Worm (Caenorhabditis elegans) whole organism, midembryonic: ENCODE results near the gene Y49E10.27.

Experiments
- cog-1 ChIP-seq: sonication (generic microtip); optimal IDR thresholded peaks from 2 replicates; lab custom pipeline; 2016; ENCODE audit warnings: missing genetic modification characterization, missing compliant biosample characterization
- flt-1 ChIP-seq: fragments of 200-800 bp; sonication (Bioruptor generic); IDR thresholded peaks from 2 replicates; pipeline ENCODE4 v1.3.6; 2022; ENCODE audit warnings: missing genetic modification characterization, missing compliant biosample characterization
- klf-2 ChIP-seq: fragments of 200-800 bp; sonication (Bioruptor generic); conservative IDR thresholded peaks from 2 replicates; pipeline ENCODE4 v1.3.6; 2022; ENCODE audit warnings: missing genetic modification reagents, missing genetic modification characterization, missing compliant biosample characterization
- med-1 ChIP-seq: sonication (generic microtip); optimal IDR thresholded peaks from 2 replicates; lab custom pipeline; 2017; ENCODE audit warnings: missing genetic modification characterization, mild to moderate bottlenecking, missing compliant biosample characterization, antibody characterized with exemption, missing genetic modification reagents; ENCODE audit not compliant: insufficient read depth
- tab-1 ChIP-seq: fragments of 200-800 bp; sonication (Bioruptor generic); IDR thresholded peaks from 2 replicates; pipeline ENCODE4 v1.3.6; 2022; ENCODE audit warnings: missing genetic modification characterization, missing compliant biosample characterization
- ztf-23 ChIP-seq: fragments of 200-800 bp; sonication (Bioruptor generic); IDR thresholded peaks from 2 replicates; pipeline ENCODE4 v1.3.6; 2022; ENCODE audit warnings: missing genetic modification reagents, missing genetic modification characterization, missing compliant biosample characterization

DNA sequence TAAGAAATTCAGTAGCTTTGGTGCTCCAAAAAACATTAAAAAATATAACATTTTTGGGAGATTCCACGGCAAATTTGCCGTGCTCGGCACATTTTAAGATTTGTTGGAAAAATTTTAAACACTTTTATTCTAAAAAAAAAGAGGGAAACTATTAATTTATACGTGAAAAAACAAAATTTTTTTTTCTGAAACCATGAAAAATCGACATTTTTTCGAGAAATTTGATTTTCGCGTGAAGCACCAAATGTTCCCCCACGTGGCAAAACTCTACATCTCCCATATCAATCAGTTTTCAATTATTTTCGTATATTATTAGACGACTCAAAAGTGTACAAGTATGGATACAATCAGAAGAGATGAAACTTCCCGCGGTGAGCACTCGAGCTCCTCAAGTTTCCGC is 2.0 kb downstream of the Y49E10.27 start, which contains the start of gene fbxa-218:
- TF ChIP-seq flt-1 (GFP tag; lab: Robert Waterston, UW) (no peak), klf-2 (no peak), ztf-23 (GFP tag; lab: Robert Waterston, UW) (no peak), tab-1 (GFP tag; lab: Robert Waterston, UW) (no peak), cog-1 (tag; lab: Kevin White, UChicago) (no peak), med-1 (GFP tag; lab: Kevin White, UChicago) (no peak)
